Fruit fly (Drosophila melanogaster) whole organism: ENCODE results near the gene RpL37A.

ENCODE experiments used
- Dll ChIP-seq: fragments of >200 bp; optimal IDR thresholded peaks from 2 replicates; lab custom pipeline; 2017
- psq ChIP-seq: fragments of >200 bp; optimal IDR thresholded peaks from 2 replicates; lab custom pipeline; 2017

DNA sequence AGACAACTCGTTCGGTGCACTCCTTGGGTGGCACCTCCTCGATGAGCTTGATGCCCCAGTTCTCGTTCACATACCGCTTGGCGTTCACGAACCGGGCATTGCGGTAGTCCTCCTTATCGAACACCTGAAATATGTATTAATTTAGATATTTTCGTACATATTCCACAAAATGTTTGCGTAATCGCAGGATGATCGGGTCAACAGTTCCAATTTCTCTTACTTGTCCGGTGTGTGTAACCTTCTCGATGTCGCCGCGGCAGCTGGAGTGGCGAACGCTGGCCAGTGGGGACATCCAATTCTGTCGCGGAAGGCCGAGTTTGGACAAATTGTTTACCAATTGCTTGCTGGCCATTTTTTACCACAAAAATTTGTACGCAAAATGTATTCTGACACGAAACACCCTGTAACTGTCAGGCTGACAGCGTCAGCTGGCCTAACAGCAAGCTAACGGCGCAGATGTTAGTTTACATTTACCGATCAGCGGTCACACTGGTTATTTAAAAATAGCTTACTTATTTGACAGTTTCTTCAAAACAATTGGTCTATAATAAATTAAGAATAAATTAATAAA lies 29.1 kb downstream of the RpL37A start, which contains the start of gene ND-13A:
- TF ChIP-seq Dll (lab: Kevin White, UChicago) = no peak
- TF ChIP-seq psq (lab: Kevin White, UChicago) = no peak
